Fruit fly (Drosophila melanogaster) whole organism, embryonic: ENCODE data around the gene ssp.

ENCODE experiments used
- Atf3 ChIP-seq: fragments of 200-800 bp; sonication (Bioruptor generic); optimal IDR thresholded peaks from 3 replicates; lab custom pipeline; 2016; ENCODE audit warnings: missing biosample characterization, missing genetic modification characterization
- Awh ChIP-seq: fragments of 200-800 bp; sonication (Bioruptor generic); IDR thresholded peaks from 2 replicates; pipeline ENCODE4, ENCODE4 v1.3.6; 2022; ENCODE audit warnings: missing biosample characterization, missing genetic modification characterization
- CG10274 ChIP-seq: fragments of 200-800 bp; sonication (Bioruptor generic); optimal IDR thresholded peaks from 3 replicates; lab custom pipeline; 2017; ENCODE audit warnings: missing biosample characterization, mild to moderate bottlenecking, missing genetic modification characterization
- CG10565 ChIP-seq: fragments of 200-800 bp; sonication (Bioruptor generic); optimal IDR thresholded peaks from 3 replicates; lab custom pipeline; 2016; ENCODE audit warnings: missing biosample characterization, mild to moderate bottlenecking, missing genetic modification characterization
- CG11695 ChIP-seq: fragments of 200-800 bp; sonication (Bioruptor generic); IDR thresholded peaks from 3 replicates; pipeline ENCODE4 v1.3.6; 2022; ENCODE audit warnings: missing biosample characterization, missing genetic modification characterization
- CG12299 ChIP-seq: fragments of 200-800 bp; sonication (Bioruptor generic); optimal IDR thresholded peaks from 2 replicates; lab custom pipeline; 2018; ENCODE audit warnings: missing biosample characterization, mild to moderate bottlenecking, missing genetic modification characterization
- CG13894 ChIP-seq: fragments of 200-800 bp; sonication (Bioruptor generic); optimal IDR thresholded peaks from 3 replicates; lab custom pipeline; 2018; ENCODE audit warnings: missing biosample characterization, mild to moderate bottlenecking, missing genetic modification characterization, moderate library complexity
- CG1792 ChIP-seq: fragments of 200-800 bp; sonication (Bioruptor generic); optimal IDR thresholded peaks from 2 replicates; lab custom pipeline; 2016; ENCODE audit warnings: missing biosample characterization, missing genetic modification characterization
- CG18599 ChIP-seq: fragments of 200-800 bp; sonication (Bioruptor generic); optimal IDR thresholded peaks from 3 replicates; lab custom pipeline; 2017; ENCODE audit warnings: missing biosample characterization, missing genetic modification characterization, mild to moderate bottlenecking, moderate library complexity, missing genetic modification reagents
- CG2120 ChIP-seq: fragments of 200-800 bp; sonication (Bioruptor generic); optimal IDR thresholded peaks from 3 replicates; lab custom pipeline; 2016; ENCODE audit warnings: missing biosample characterization, missing genetic modification characterization
- CG43689 ChIP-seq: fragments of 200-800 bp; sonication (Bioruptor generic); IDR thresholded peaks from 2 replicates; pipeline ENCODE4 v1.3.6; 2022; ENCODE audit warnings: missing biosample characterization, missing genetic modification characterization
- CG5245 ChIP-seq: fragments of 200-800 bp; sonication (Bioruptor generic); optimal IDR thresholded peaks from 3 replicates; lab custom pipeline; 2016; ENCODE audit warnings: missing biosample characterization, missing genetic modification characterization
- CG6689 ChIP-seq: fragments of 200-800 bp; sonication (Bioruptor generic); IDR thresholded peaks from 2 replicates; pipeline ENCODE4 v1.3.6; 2022; ENCODE audit warnings: missing biosample characterization, missing genetic modification characterization
- CG6854 ChIP-seq: fragments of 200-800 bp; sonication (Bioruptor generic); optimal IDR thresholded peaks from 3 replicates; lab custom pipeline; 2017; ENCODE audit warnings: missing biosample characterization, mild to moderate bottlenecking, missing genetic modification characterization
- CG8359 ChIP-seq: fragments of 200-800 bp; sonication (Bioruptor generic); optimal IDR thresholded peaks from 2 replicates; lab custom pipeline; 2017; ENCODE audit warnings: missing biosample characterization, mild to moderate bottlenecking, missing genetic modification characterization, borderline replicate concordance
- CG9797 ChIP-seq: fragments of 200-800 bp; sonication (Bioruptor generic); optimal IDR thresholded peaks from 3 replicates; lab custom pipeline; 2018; ENCODE audit warnings: missing biosample characterization, mild to moderate bottlenecking, missing genetic modification characterization
- CrebB ChIP-seq: fragments of 200-800 bp; sonication (Bioruptor generic); optimal IDR thresholded peaks from 3 replicates; lab custom pipeline; 2018; ENCODE audit warnings: missing biosample characterization, mild to moderate bottlenecking, missing genetic modification characterization
- Ets65A ChIP-seq: fragments of 200-800 bp; sonication (Bioruptor generic); peaks from one replicate; lab custom pipeline; 2016; ENCODE audit warnings: missing biosample characterization, missing genetic modification characterization
- HLH3B ChIP-seq: fragments of 200-800 bp; sonication (Bioruptor generic); IDR thresholded peaks from 2 replicates; pipeline ENCODE4 v1.3.6; 2022; ENCODE audit warnings: missing biosample characterization, missing genetic modification characterization
- Lpt ChIP-seq: fragments of >200 bp; optimal IDR thresholded peaks from 2 replicates; lab custom pipeline; 2018; ENCODE audit warnings: missing biosample characterization, missing genetic modification characterization
- Mes4 ChIP-seq: fragments of 200-800 bp; sonication (Bioruptor generic); optimal IDR thresholded peaks from 2 replicates; lab custom pipeline; 2016; ENCODE audit warnings: missing biosample characterization, missing genetic modification characterization
- Mrtf ChIP-seq: fragments of 200-800 bp; sonication (Bioruptor generic); IDR thresholded peaks from 3 replicates; pipeline ENCODE4 v1.3.6; 2022; ENCODE audit warnings: missing biosample characterization, missing genetic modification characterization
- Myb ChIP-seq: fragments of 200-800 bp; sonication (Bioruptor generic); optimal IDR thresholded peaks from 2 replicates; lab custom pipeline; 2016; ENCODE audit warnings: missing biosample characterization, missing genetic modification characterization
- Rfx ChIP-seq: fragments of 200-800 bp; sonication (Bioruptor generic); IDR thresholded peaks from 2 replicates; pipeline ENCODE4 v1.3.6; 2022; ENCODE audit warnings: missing biosample characterization, missing genetic modification characterization
- Scr ChIP-seq: fragments of 200-800 bp; sonication (Bioruptor generic); IDR thresholded peaks from 2 replicates; pipeline ENCODE4 v1.3.6; 2022; ENCODE audit warnings: missing biosample characterization, missing genetic modification characterization; ENCODE audit not compliant: partially characterized antibody
- Taf1 ChIP-seq: fragments of 200-800 bp; sonication (Bioruptor generic); IDR thresholded peaks from 2 replicates; pipeline ENCODE4 v1.3.6; 2022; ENCODE audit warnings: missing biosample characterization, missing genetic modification characterization
- Vsx1 ChIP-seq: fragments of 200-800 bp; sonication (Bioruptor generic); optimal IDR thresholded peaks from 2 replicates; lab custom pipeline; 2017; ENCODE audit warnings: missing biosample characterization, mild to moderate bottlenecking, missing genetic modification characterization, missing genetic modification reagents
- Xbp1 ChIP-seq: fragments of 200-800 bp; sonication (Bioruptor generic); optimal IDR thresholded peaks from 3 replicates; lab custom pipeline; 2016; ENCODE audit warnings: missing biosample characterization, mild to moderate bottlenecking, missing genetic modification characterization
- ac ChIP-seq: fragments of 200-800 bp; sonication (Bioruptor generic); optimal IDR thresholded peaks from 3 replicates; lab custom pipeline; 2017; ENCODE audit warnings: missing biosample characterization, mild to moderate bottlenecking, missing genetic modification characterization
- bbx ChIP-seq: fragments of 200-800 bp; sonication (Bioruptor generic); IDR thresholded peaks from 2 replicates; pipeline ENCODE4 v1.3.6; 2022; ENCODE audit warnings: missing biosample characterization, missing genetic modification characterization; ENCODE audit not compliant: partially characterized antibody
- caup ChIP-seq: fragments of 200-800 bp; sonication (Bioruptor generic); optimal IDR thresholded peaks from 3 replicates; lab custom pipeline; 2017; ENCODE audit warnings: missing biosample characterization, mild to moderate bottlenecking, missing genetic modification characterization, moderate library complexity; ENCODE audit not compliant: severe bottlenecking
- ems ChIP-seq: fragments of 200-800 bp; sonication (Bioruptor generic); optimal IDR thresholded peaks from 3 replicates; lab custom pipeline; 2016; ENCODE audit warnings: missing biosample characterization, missing genetic modification characterization
- ewg ChIP-seq: fragments of 200-800 bp; sonication (Bioruptor generic); optimal IDR thresholded peaks from 3 replicates; lab custom pipeline; 2017; ENCODE audit warnings: mild to moderate bottlenecking, missing biosample characterization, missing genetic modification reagents, missing genetic modification characterization
- fu2 ChIP-seq: fragments of 200-800 bp; sonication (Bioruptor generic); optimal IDR thresholded peaks from 2 replicates; lab custom pipeline; 2016; ENCODE audit warnings: missing biosample characterization, missing genetic modification characterization
- gcm ChIP-seq: fragments of 200-800 bp; sonication (Bioruptor generic); optimal IDR thresholded peaks from 2 replicates; lab custom pipeline; 2019; ENCODE audit warnings: missing biosample characterization, mild to moderate bottlenecking, missing genetic modification characterization, moderate library complexity
- grau ChIP-seq: fragments of 200-800 bp; optimal IDR thresholded peaks from 3 replicates; lab custom pipeline; 2019; ENCODE audit warnings: missing biosample characterization, mild to moderate bottlenecking, missing genetic modification characterization, moderate library complexity
- knrl ChIP-seq: fragments of 200-800 bp; sonication (Bioruptor generic); IDR thresholded peaks from 3 replicates; pipeline ENCODE4 v1.3.6; 2022; ENCODE audit warnings: missing biosample characterization, missing genetic modification characterization; ENCODE audit not compliant: partially characterized antibody
- nerfin-2 ChIP-seq: fragments of 200-800 bp; sonication (Bioruptor generic); IDR thresholded peaks from 2 replicates; pipeline ENCODE4 v1.3.6; 2022; ENCODE audit warnings: missing biosample characterization, missing genetic modification characterization; ENCODE audit not compliant: partially characterized antibody
- odd ChIP-seq: fragments of 200-800 bp; sonication (Bioruptor generic); optimal IDR thresholded peaks from 2 replicates; lab custom pipeline; 2017; ENCODE audit warnings: missing biosample characterization, mild to moderate bottlenecking, missing genetic modification characterization
- pnt ChIP-seq: fragments of 200-800 bp; sonication (Bioruptor generic); optimal IDR thresholded peaks from 3 replicates; lab custom pipeline; 2016; ENCODE audit warnings: missing biosample characterization, missing genetic modification characterization
- pzg ChIP-seq: fragments of 200-800 bp; sonication (Bioruptor generic); optimal IDR thresholded peaks from 3 replicates; lab custom pipeline; 2018; ENCODE audit warnings: missing biosample characterization, mild to moderate bottlenecking, missing genetic modification characterization, moderate library complexity
- salm ChIP-seq: fragments of 200-800 bp; sonication (Bioruptor generic); optimal IDR thresholded peaks from 2 replicates; lab custom pipeline; 2018; ENCODE audit warnings: missing biosample characterization, mild to moderate bottlenecking, missing genetic modification characterization
- schlank ChIP-seq: fragments of 200-800 bp; sonication (Bioruptor generic); optimal IDR thresholded peaks from 2 replicates; lab custom pipeline; 2018; ENCODE audit warnings: missing biosample characterization, mild to moderate bottlenecking, missing genetic modification characterization
- scrt ChIP-seq: fragments of 200-800 bp; sonication (Bioruptor generic); optimal IDR thresholded peaks from 2 replicates; lab custom pipeline; 2018; ENCODE audit warnings: missing biosample characterization, mild to moderate bottlenecking, missing genetic modification characterization, moderate library complexity
- sisA ChIP-seq: fragments of 200-800 bp; sonication (Bioruptor generic); IDR thresholded peaks from 2 replicates; pipeline ENCODE4 v1.3.6; 2022; ENCODE audit warnings: missing biosample characterization, missing genetic modification characterization
- tup ChIP-seq: fragments of 200-800 bp; sonication (Bioruptor generic); optimal IDR thresholded peaks from 2 replicates; lab custom pipeline; 2016; ENCODE audit warnings: missing biosample characterization, mild to moderate bottlenecking, missing genetic modification characterization, moderate library complexity
- twi ChIP-seq: fragments of 200-800 bp; optimal IDR thresholded peaks from 2 replicates; lab custom pipeline; 2019; ENCODE audit warnings: missing biosample characterization, mild to moderate bottlenecking, missing genetic modification characterization, moderate library complexity
- wor ChIP-seq: fragments of 200-800 bp; sonication (Bioruptor generic); IDR thresholded peaks from 2 replicates; pipeline ENCODE4 v1.3.6; 2022; ENCODE audit warnings: missing biosample characterization, missing genetic modification characterization
- z ChIP-seq: fragments of 200-800 bp; sonication (Bioruptor generic); IDR thresholded peaks from 3 replicates; pipeline ENCODE4 v1.3.6; 2022; ENCODE audit warnings: missing biosample characterization, missing genetic modification characterization

ssp gene

dm6 chr3L:12138113-12138899 is 20.2 kb downstream of the ssp start, which contains the start of the genes ND-SGDH and RhoGAP68F:
Gene ND-SGDH, minus strand, starts transcription at chr3L:12138584.
Gene RhoGAP68F, plus strand, starts transcription at chr3L:12138868.
- TF ChIP-seq Xbp1 (peak; percentile 83), CG9797 (GFP tag; lab: Kevin White, UChicago) (peak; percentile 76), salm (tag; lab: Kevin White, UChicago) (no peak), Atf3 (GFP tag; lab: Kevin White, UChicago) (peak; percentile 7), Mes4 (GFP tag; lab: Kevin White, UChicago) (peak; percentile 37), grau (tag; lab: Kevin White, UChicago) (peak; percentile 77), ac (GFP tag; lab: Kevin White, UChicago) (no peak), schlank (no peak), pnt (peak; percentile 51), z (GFP tag; lab: Robert Waterston, UW) (no peak), CG6689 (GFP tag; lab: Robert Waterston, UW) (peak; percentile 67), Taf1 (GFP tag; lab: Robert Waterston, UW) (peak; percentile 29; the same call in 1 of the 2 replicates), CG1792 (GFP tag; lab: Kevin White, UChicago) (peak; percentile 17), CG11695 (GFP tag; lab: Robert Waterston, UW) (peak; percentile 55; the same call in 2 of the 3 replicates), CG12299 (tag; lab: Kevin White, UChicago) (no peak), scrt (no peak), CrebB (tag; lab: Kevin White, UChicago) (no peak), Awh (GFP tag; lab: Robert Waterston, UW) (no peak), sisA (GFP tag; lab: Robert Waterston, UW) (peak; percentile 68), caup (GFP tag; lab: Kevin White, UChicago) (peak; percentile 51), fu2 (GFP tag; lab: Kevin White, UChicago) (peak; percentile 34), pzg (peak; percentile 57), knrl (GFP tag; lab: Robert Waterston, UW) (peak; percentile 99), CG13894 (tag; lab: Kevin White, UChicago) (peak; percentile 65), tup (GFP tag; lab: Kevin White, UChicago) (peak; percentile 8), Vsx1 (GFP tag; lab: Kevin White, UChicago) (peak; percentile 62), CG10274 (GFP tag; lab: Kevin White, UChicago) (no peak), CG5245 (GFP tag; lab: Kevin White, UChicago) (peak; percentile 23), HLH3B (GFP tag; lab: Robert Waterston, UW) (peak; percentile 51; the same call in 1 of the 2 replicates), odd (GFP tag; lab: Kevin White, UChicago) (no peak), twi (tag; lab: Kevin White, UChicago) (peak; percentile 54), CG43689 (GFP tag; lab: Robert Waterston, UW) (no peak), Scr (GFP tag; lab: Robert Waterston, UW) (peak; percentile 98), bbx (peak; percentile 89), CG2120 (GFP tag; lab: Kevin White, UChicago) (peak; percentile 86), CG8359 (no peak), Ets65A (peak; percentile 95), Mrtf (GFP tag; lab: Robert Waterston, UW) (peak; percentile 67; the same call in 1 of the 3 replicates), ems (GFP tag; lab: Kevin White, UChicago) (peak; percentile 66), CG10565 (GFP tag; lab: Kevin White, UChicago) (no peak), wor (GFP tag; lab: Robert Waterston, UW) (peak; percentile 33; the same call in 1 of the 2 replicates), CG6854 (GFP tag; lab: Kevin White, UChicago) (no peak), nerfin-2 (GFP tag; lab: Robert Waterston, UW) (peak; percentile 76), gcm (peak; percentile 40), Lpt (GFP tag; lab: Kevin White, UChicago) (no peak), Rfx (GFP tag; lab: Robert Waterston, UW) (peak; percentile 79), Myb (GFP tag; lab: Kevin White, UChicago) (peak; percentile 25), ewg (GFP tag; lab: Kevin White, UChicago) (peak; percentile 48), CG18599 (peak; percentile 76)
